Fruit fly (Drosophila melanogaster): ENCODE results near the gene COX7B.

dm6 chr3L:17411273-17411672, 14.0 kb upstream of the COX7B start:
- no peak for TF ChIP-seq CG8478 (optimal IDR thresholded peaks at IDR 0.05)
- TF ChIP-seq CTCF (optimal IDR thresholded peaks at IDR 0.05) = no peak

Data from S2 (cell line).